Worm (Caenorhabditis elegans) whole organism, young adult: Measurements from ENCODE around the gene try-5.
A peak's percentile ranks its signal among the peaks of the same experiment; 100 is the strongest.

Experiments used
- B0019.2 ChIP-seq: fragments of 200-800 bp; sonication (Bioruptor generic); conservative IDR thresholded peaks from 2 replicates; pipeline ENCODE4 v1.3.6; 2022; ENCODE audit warnings: missing genetic modification reagents, missing genetic modification characterization, missing compliant biosample characterization
- B0261.1 ChIP-seq: sonication (generic microtip); optimal IDR thresholded peaks from 2 replicates; lab custom pipeline; 2016; ENCODE audit warnings: mild to moderate bottlenecking, missing genetic modification characterization, moderate library complexity, missing compliant biosample characterization
- B0336.3 ChIP-seq: fragments of 200-800 bp; sonication (Bioruptor generic); IDR thresholded peaks from 2 replicates; pipeline ENCODE4 v1.3.6; 2022; ENCODE audit warnings: missing genetic modification characterization, missing compliant biosample characterization
- F22D6.2 ChIP-seq: sonication (generic microtip); optimal IDR thresholded peaks from 2 replicates; lab custom pipeline; 2016; ENCODE audit warnings: mild to moderate bottlenecking, missing genetic modification characterization, missing compliant biosample characterization
- F23B12.7 ChIP-seq: sonication (generic microtip); optimal IDR thresholded peaks from 2 replicates; lab custom pipeline; 2017; ENCODE audit warnings: missing genetic modification characterization, mild to moderate bottlenecking, missing compliant biosample characterization, antibody characterized with exemption, moderate library complexity; ENCODE audit not compliant: insufficient read depth
- F37B4.10 ChIP-seq: fragments of 200-800 bp; sonication (Bioruptor generic); IDR thresholded peaks from 2 replicates; pipeline ENCODE4 v1.3.6; 2022; ENCODE audit warnings: missing genetic modification characterization, missing compliant biosample characterization
- F39B2.1 ChIP-seq: fragments of 200-800 bp; sonication (Bioruptor generic); IDR thresholded peaks from 2 replicates; pipeline ENCODE4 v1.3.6; 2022; ENCODE audit warnings: missing genetic modification reagents, missing genetic modification characterization, missing compliant biosample characterization
- F57C9.4 ChIP-seq: sonication (generic microtip); optimal IDR thresholded peaks from 2 replicates; lab custom pipeline; 2017; ENCODE audit warnings: mild to moderate bottlenecking, missing genetic modification characterization, missing compliant biosample characterization
- K11D2.4 ChIP-seq: fragments of 200-800 bp; sonication (Bioruptor generic); IDR thresholded peaks from 2 replicates; pipeline ENCODE4 v1.3.6; 2022; ENCODE audit warnings: missing genetic modification reagents, missing genetic modification characterization, missing compliant biosample characterization
- K12H6.12 ChIP-seq: fragments of 200-800 bp; sonication (Bioruptor generic); optimal IDR thresholded peaks from 2 replicates; lab custom pipeline; 2018; ENCODE audit warnings: mild to moderate bottlenecking, missing genetic modification characterization, missing compliant biosample characterization
- ZK185.1 ChIP-seq: sonication (generic microtip); optimal IDR thresholded peaks from 2 replicates; lab custom pipeline; 2016; ENCODE audit warnings: mild to moderate bottlenecking, missing genetic modification characterization, missing compliant biosample characterization; ENCODE audit not compliant: poor library complexity, severe bottlenecking
- akir-1 ChIP-seq: fragments of 200-800 bp; sonication (Bioruptor generic); optimal IDR thresholded peaks from 2 replicates; lab custom pipeline; 2018; ENCODE audit warnings: mild to moderate bottlenecking, missing genetic modification characterization, moderate library complexity, missing compliant biosample characterization
- athp-1 ChIP-seq: sonication (generic microtip); optimal IDR thresholded peaks from 2 replicates; lab custom pipeline; 2017; ENCODE audit warnings: mild to moderate bottlenecking, missing genetic modification characterization, missing compliant biosample characterization
- attf-5 ChIP-seq: fragments of 200-800 bp; sonication (Bioruptor generic); optimal IDR thresholded peaks from 2 replicates; lab custom pipeline; 2018; ENCODE audit warnings: mild to moderate bottlenecking, missing genetic modification characterization, missing compliant biosample characterization
- bed-1 ChIP-seq: fragments of 200-800 bp; sonication (Bioruptor generic); IDR thresholded peaks from 2 replicates; pipeline ENCODE4 v1.3.6; 2022; ENCODE audit warnings: missing genetic modification reagents, missing genetic modification characterization, missing compliant biosample characterization
- ccch-3 ChIP-seq: fragments of 200-800 bp; sonication (Bioruptor generic); optimal IDR thresholded peaks from 2 replicates; lab custom pipeline; 2018; ENCODE audit warnings: mild to moderate bottlenecking, missing genetic modification characterization, missing compliant biosample characterization
- ceh-100 ChIP-seq: fragments of 200-800 bp; sonication (Bioruptor generic); IDR thresholded peaks from 2 replicates; pipeline ENCODE4 v1.3.6; 2022; ENCODE audit warnings: missing genetic modification reagents, missing genetic modification characterization, missing compliant biosample characterization
- ceh-79 ChIP-seq: sonication (generic microtip); optimal IDR thresholded peaks from 2 replicates; lab custom pipeline; 2017; ENCODE audit warnings: mild to moderate bottlenecking, missing genetic modification characterization, missing compliant biosample characterization
- dpff-1 ChIP-seq: sonication (generic microtip); optimal IDR thresholded peaks from 2 replicates; lab custom pipeline; 2017; ENCODE audit warnings: mild to moderate bottlenecking, missing genetic modification characterization, missing compliant biosample characterization
- dpl-1 ChIP-seq: fragments of 150-350 bp; optimal IDR thresholded peaks from 2 replicates; lab custom pipeline; 2014; ENCODE audit warnings: missing biosample characterization, missing genetic modification reagents, missing genetic modification characterization
- efl-1 ChIP-seq: fragments of 150-350 bp; optimal IDR thresholded peaks from 2 replicates; lab custom pipeline; 2014; ENCODE audit warnings: missing biosample characterization, missing genetic modification reagents, missing genetic modification characterization
- egrh-3 ChIP-seq: fragments of 200-800 bp; sonication (Bioruptor generic); IDR thresholded peaks from 2 replicates; pipeline ENCODE4 v1.3.6; 2022; ENCODE audit warnings: missing genetic modification reagents, missing genetic modification characterization, missing compliant biosample characterization
- ets-4 ChIP-seq: fragments of 200-800 bp; sonication (Bioruptor generic); optimal IDR thresholded peaks from 2 replicates; lab custom pipeline; 2018; ENCODE audit warnings: mild to moderate bottlenecking, missing genetic modification characterization, missing compliant biosample characterization
- fkh-3 ChIP-seq: sonication (generic microtip); optimal IDR thresholded peaks from 2 replicates; lab custom pipeline; 2016; ENCODE audit warnings: mild to moderate bottlenecking, missing genetic modification characterization, missing compliant biosample characterization
- gei-17 ChIP-seq: fragments of 200-800 bp; sonication (Bioruptor generic); optimal IDR thresholded peaks from 2 replicates; lab custom pipeline; 2018; ENCODE audit warnings: mild to moderate bottlenecking, missing genetic modification characterization, missing compliant biosample characterization
- hlh-12 ChIP-seq: sonication (generic microtip); optimal IDR thresholded peaks from 2 replicates; lab custom pipeline; 2016; ENCODE audit warnings: missing genetic modification characterization, missing compliant biosample characterization
- hmg-1.2 ChIP-seq: fragments of 200-800 bp; sonication (Bioruptor generic); IDR thresholded peaks from 2 replicates; pipeline ENCODE4 v1.3.6; 2022; ENCODE audit warnings: missing genetic modification reagents, missing genetic modification characterization, missing compliant biosample characterization
- let-526 ChIP-seq: fragments of 200-800 bp; sonication (Bioruptor generic); IDR thresholded peaks from 2 replicates; pipeline ENCODE4 v1.3.6; 2022; ENCODE audit warnings: missing genetic modification reagents, missing genetic modification characterization, missing compliant biosample characterization
- lin-26 ChIP-seq: fragments of 200-800 bp; sonication (Bioruptor generic); IDR thresholded peaks from 2 replicates; pipeline ENCODE4 v1.3.6; 2022; ENCODE audit warnings: missing genetic modification reagents, missing genetic modification characterization, missing compliant biosample characterization
- lir-1 ChIP-seq: fragments of 200-800 bp; sonication (Bioruptor generic); conservative IDR thresholded peaks from 2 replicates; pipeline ENCODE4 v1.3.6; 2022; ENCODE audit warnings: missing genetic modification reagents, missing genetic modification characterization, missing compliant biosample characterization
- lsl-1 ChIP-seq: fragments of 200-800 bp; sonication (Bioruptor generic); optimal IDR thresholded peaks from 2 replicates; lab custom pipeline; 2018; ENCODE audit warnings: mild to moderate bottlenecking, missing genetic modification characterization, moderate library complexity, missing compliant biosample characterization
- madf-3 ChIP-seq: fragments of 200-800 bp; sonication (Bioruptor generic); IDR thresholded peaks from 2 replicates; pipeline ENCODE4 v1.3.6; 2022; ENCODE audit warnings: missing genetic modification reagents, missing genetic modification characterization, missing compliant biosample characterization
- madf-8 ChIP-seq: fragments of 200-800 bp; sonication (Bioruptor generic); conservative IDR thresholded peaks from 2 replicates; pipeline ENCODE4 v1.3.6; 2022; ENCODE audit warnings: missing genetic modification reagents, missing genetic modification characterization, missing compliant biosample characterization
- mel-28 ChIP-seq: sonication (generic microtip); optimal IDR thresholded peaks from 2 replicates; lab custom pipeline; 2016; ENCODE audit warnings: borderline replicate concordance, mild to moderate bottlenecking, missing genetic modification characterization, missing compliant biosample characterization
- nhr-179 ChIP-seq: sonication (generic microtip); optimal IDR thresholded peaks from 2 replicates; lab custom pipeline; 2016; ENCODE audit warnings: mild to moderate bottlenecking, missing genetic modification characterization, missing compliant biosample characterization
- nhr-90 ChIP-seq: sonication (generic microtip); optimal IDR thresholded peaks from 2 replicates; lab custom pipeline; 2016; ENCODE audit warnings: missing genotype, mild to moderate bottlenecking, missing genetic modification characterization, missing compliant biosample characterization
- pha-4 ChIP-seq: fragments of 150-350 bp; sonication (generic microtip); optimal IDR thresholded peaks from 2 replicates; lab custom pipeline; 2014; ENCODE audit warnings: missing biosample characterization, missing genetic modification reagents, missing genetic modification characterization
- sdz-38 ChIP-seq: sonication (generic microtip); optimal IDR thresholded peaks from 2 replicates; lab custom pipeline; 2016; ENCODE audit warnings: missing genotype, missing genetic modification characterization, missing compliant biosample characterization
- sea-2 ChIP-seq: fragments of 200-800 bp; sonication (Bioruptor generic); IDR thresholded peaks from 2 replicates; pipeline ENCODE4 v1.3.6; 2022; ENCODE audit warnings: missing genetic modification characterization, missing compliant biosample characterization
- snpc-1.1 ChIP-seq: sonication (generic microtip); optimal IDR thresholded peaks from 2 replicates; lab custom pipeline; 2017; ENCODE audit warnings: missing genetic modification characterization, mild to moderate bottlenecking, missing compliant biosample characterization, antibody characterized with exemption, moderate library complexity, missing genotype, missing genetic modification reagents; ENCODE audit not compliant: insufficient read depth
- tbx-9 ChIP-seq: sonication (generic microtip); optimal IDR thresholded peaks from 2 replicates; lab custom pipeline; 2016; ENCODE audit warnings: borderline replicate concordance, missing genetic modification characterization, inconsistent platforms, missing compliant biosample characterization
- unc-130 ChIP-seq: sonication (generic microtip); optimal IDR thresholded peaks from 2 replicates; lab custom pipeline; 2016; ENCODE audit warnings: missing genetic modification reagents, missing genetic modification characterization, missing compliant biosample characterization
- unc-62 ChIP-seq: fragments of 150-350 bp; optimal IDR thresholded peaks from 2 replicates; lab custom pipeline; 2014; ENCODE audit warnings: missing biosample characterization, missing genetic modification reagents, missing genetic modification characterization
- zfh-2 ChIP-seq: fragments of 200-800 bp; sonication (Bioruptor generic); conservative IDR thresholded peaks from 2 replicates; pipeline ENCODE4 v1.3.6; 2022; ENCODE audit warnings: missing genetic modification reagents, missing genetic modification characterization, missing compliant biosample characterization
- ztf-18 ChIP-seq: sonication (generic microtip); optimal IDR thresholded peaks from 2 replicates; lab custom pipeline; 2016; ENCODE audit warnings: missing genotype, mild to moderate bottlenecking, missing genetic modification characterization, missing compliant biosample characterization
- ztf-22 ChIP-seq: fragments of 200-800 bp; sonication (Bioruptor generic); optimal IDR thresholded peaks from 2 replicates; lab custom pipeline; 2018; ENCODE audit warnings: mild to moderate bottlenecking, missing genetic modification characterization, moderate library complexity, missing compliant biosample characterization

Gene try-5

DNA sequence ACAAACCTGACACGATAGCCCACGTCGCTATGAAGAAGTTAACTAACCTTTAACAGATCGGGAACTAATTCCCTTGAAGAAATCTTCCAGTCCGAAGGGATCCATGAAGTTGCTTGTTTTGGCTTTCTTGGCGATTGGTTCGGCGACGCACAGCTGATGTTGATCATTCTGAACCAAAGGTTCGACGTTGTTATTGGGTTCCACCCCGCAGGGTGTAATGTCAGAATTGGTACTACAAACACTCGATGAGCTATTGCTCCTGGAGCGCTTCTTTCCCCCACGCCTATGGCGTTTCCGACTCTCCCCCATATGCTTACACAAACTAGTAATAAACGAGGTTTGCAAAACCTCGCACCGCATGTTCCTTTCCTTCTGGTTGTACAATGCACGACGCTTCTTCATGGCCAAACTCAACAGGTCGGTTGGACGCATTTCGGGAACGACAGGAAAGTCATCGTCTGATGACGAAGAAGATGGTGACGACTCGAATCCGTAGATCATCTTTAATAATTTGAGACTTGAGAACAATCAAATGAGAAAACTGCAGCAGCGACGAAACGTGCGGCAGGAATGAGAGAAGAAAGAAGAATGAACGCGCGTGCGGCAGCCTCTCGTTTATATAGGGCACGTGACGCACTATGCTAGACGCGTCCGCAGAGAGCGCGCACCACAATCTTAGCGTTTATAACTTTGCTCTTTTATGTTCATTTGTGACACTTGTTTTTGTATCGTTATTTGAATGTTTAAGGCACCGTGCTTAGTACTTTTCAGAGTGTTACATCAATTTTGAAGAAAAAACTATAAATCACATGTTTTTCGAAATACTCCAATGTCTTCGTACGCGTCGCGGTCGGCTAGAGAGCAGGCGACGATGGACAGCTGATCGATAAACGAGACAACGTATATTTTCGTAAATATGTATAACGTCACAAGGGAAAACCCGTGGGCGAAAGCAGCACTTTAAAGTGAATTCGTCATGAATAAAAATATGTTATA is 2.9 kb upstream of the try-5 start, which contains the start of gene tos-1 (continued):
- TF ChIP-seq ZK185.1 (tag; lab: Kevin White, UChicago): peak; percentile 89
- peak; percentile 97 for TF ChIP-seq K11D2.4 (GFP tag; lab: Robert Waterston, UW)
- TF ChIP-seq F37B4.10: 0 out of 2 replicates have a peak, but pooled peaks have one; percentile 63
- peak; percentile 52 for TF ChIP-seq lsl-1 (GFP tag; lab: Kevin White, UChicago)
- TF ChIP-seq ets-4 (GFP tag; lab: Kevin White, UChicago): peak; percentile 29
- TF ChIP-seq ztf-18: peak; percentile 84
- peak; percentile 67; the same call in 1 of the 2 replicates for TF ChIP-seq sea-2
- peak; percentile 87 for TF ChIP-seq F22D6.2 (tag; lab: Kevin White, UChicago)
- peak; percentile 99 for TF ChIP-seq K12H6.12 (tag; lab: Kevin White, UChicago)
- peak; percentile 89 for TF ChIP-seq gei-17
- peak; percentile 92 for TF ChIP-seq nhr-90
- peak; percentile 83 for TF ChIP-seq pha-4 (tag; lab: Kevin White, UChicago)
- 0 out of 2 replicates have a peak, but pooled peaks have one; percentile 14 for TF ChIP-seq madf-8 (GFP tag; lab: Robert Waterston, UW)
- no peak for TF ChIP-seq tbx-9 (tag; lab: Kevin White, UChicago)
- peak; percentile 60; the same call in 1 of the 2 replicates for TF ChIP-seq B0019.2
- peak; percentile 100 for TF ChIP-seq madf-3 (GFP tag; lab: Robert Waterston, UW)
- peak; percentile 43 for TF ChIP-seq B0261.1 (tag; lab: Kevin White, UChicago)
- no peak; the same call in 1 of the 2 replicates for TF ChIP-seq zfh-2
- TF ChIP-seq B0336.3 (GFP tag; lab: Robert Waterston, UW): peak; percentile 91
- TF ChIP-seq bed-1 (GFP tag; lab: Robert Waterston, UW): no peak
- TF ChIP-seq dpff-1 (tag; lab: Kevin White, UChicago): peak; percentile 71
- TF ChIP-seq unc-130 (GFP tag; lab: Kevin White, UChicago): peak; percentile 21
- TF ChIP-seq unc-62 (GFP tag; lab: Kevin White, UChicago): peak; percentile 59
- peak; percentile 44 for TF ChIP-seq dpl-1 (GFP tag; lab: Kevin White, UChicago)
- peak; percentile 53; the same call in 1 of the 2 replicates for TF ChIP-seq egrh-3 (GFP tag; lab: Robert Waterston, UW)
- TF ChIP-seq F39B2.1: no peak
- peak; percentile 66 for TF ChIP-seq ceh-100 (GFP tag; lab: Robert Waterston, UW)
- TF ChIP-seq ccch-3: peak; percentile 9
- peak; percentile 74; the same call in 1 of the 2 replicates for TF ChIP-seq lin-26 (GFP tag; lab: Robert Waterston, UW)
- peak; percentile 82 for TF ChIP-seq hmg-1.2 (GFP tag; lab: Robert Waterston, UW)
- peak; percentile 93 for TF ChIP-seq ztf-22
- peak; percentile 98 for TF ChIP-seq athp-1 (tag; lab: Kevin White, UChicago)
- no peak for TF ChIP-seq sdz-38 (tag; lab: Kevin White, UChicago)
- no peak for TF ChIP-seq hlh-12 (tag; lab: Kevin White, UChicago)
- TF ChIP-seq fkh-3 (tag; lab: Kevin White, UChicago): no peak
- peak; percentile 91 for TF ChIP-seq let-526 (GFP tag; lab: Robert Waterston, UW)
- TF ChIP-seq nhr-179 (tag; lab: Kevin White, UChicago): no peak
- TF ChIP-seq F57C9.4: peak; percentile 84
- no peak for TF ChIP-seq snpc-1.1 (tag; lab: Kevin White, UChicago)
- peak; percentile 91 for TF ChIP-seq F23B12.7 (tag; lab: Kevin White, UChicago)
- TF ChIP-seq attf-5 (GFP tag; lab: Kevin White, UChicago): peak; percentile 95
- peak; percentile 36 for TF ChIP-seq efl-1 (GFP tag; lab: Kevin White, UChicago)
- TF ChIP-seq mel-28 (tag; lab: Kevin White, UChicago): peak; percentile 78
- peak; percentile 94 for TF ChIP-seq lir-1 (GFP tag; lab: Robert Waterston, UW)
- TF ChIP-seq akir-1 (GFP tag; lab: Kevin White, UChicago): peak; percentile 4
- TF ChIP-seq ceh-79 (tag; lab: Kevin White, UChicago): peak; percentile 53
